Worm (Caenorhabditis elegans) whole organism, late embryonic: ENCODE results near the gene mrps-18A.

Experiments used
- Y22D7AL.16 ChIP-seq: sonication (generic microtip); optimal IDR thresholded peaks from 2 replicates; lab custom pipeline; 2016; ENCODE audit warnings: missing genetic modification characterization, missing compliant biosample characterization
- ama-1 ChIP-seq: fragments of 150-350 bp; optimal IDR thresholded peaks from 2 replicates; lab custom pipeline; 2014
- ceh-14 ChIP-seq: sonication (generic microtip); optimal IDR thresholded peaks from 2 replicates; lab custom pipeline; 2016; ENCODE audit warnings: missing genotype, missing genetic modification characterization, missing compliant biosample characterization
- ceh-31 ChIP-seq: sonication (generic microtip); optimal IDR thresholded peaks from 2 replicates; lab custom pipeline; 2016; ENCODE audit warnings: missing genetic modification characterization, missing compliant biosample characterization
- ceh-34 ChIP-seq: sonication (generic microtip); optimal IDR thresholded peaks from 2 replicates; lab custom pipeline; 2016; ENCODE audit warnings: mild to moderate bottlenecking, missing genetic modification characterization, missing compliant biosample characterization
- elt-2 ChIP-seq: sonication (generic microtip); optimal IDR thresholded peaks from 2 replicates; lab custom pipeline; 2016; ENCODE audit warnings: missing genetic modification reagents, missing genetic modification characterization, missing compliant biosample characterization
- mec-3 ChIP-seq: sonication (generic microtip); optimal IDR thresholded peaks from 2 replicates; lab custom pipeline; 2016; ENCODE audit warnings: borderline replicate concordance, missing genetic modification characterization, missing compliant biosample characterization
- nfya-1 ChIP-seq: sonication (generic microtip); optimal IDR thresholded peaks from 2 replicates; lab custom pipeline; 2017; ENCODE audit warnings: missing genetic modification characterization, mild to moderate bottlenecking, missing compliant biosample characterization, antibody characterized with exemption, moderate library complexity
- pha-4 ChIP-seq: fragments of 150-350 bp; optimal IDR thresholded peaks from 2 replicates; lab custom pipeline; 2018; ENCODE audit warnings: missing biosample characterization, missing genetic modification reagents, missing genetic modification characterization
- pqm-1 ChIP-seq: sonication (generic microtip); optimal IDR thresholded peaks from 2 replicates; lab custom pipeline; 2016; ENCODE audit warnings: missing genetic modification characterization, missing compliant biosample characterization
- rnt-1 ChIP-seq: sonication (generic microtip); optimal IDR thresholded peaks from 2 replicates; lab custom pipeline; 2016; ENCODE audit warnings: missing genetic modification characterization, missing compliant biosample characterization
- unc-42 ChIP-seq: sonication (generic microtip); optimal IDR thresholded peaks from 2 replicates; lab custom pipeline; 2016; ENCODE audit warnings: missing genotype, missing genetic modification characterization, missing compliant biosample characterization
- zip-5 ChIP-seq: sonication (generic microtip); optimal IDR thresholded peaks from 2 replicates; lab custom pipeline; 2016; ENCODE audit warnings: missing genetic modification characterization, missing compliant biosample characterization

DNA sequence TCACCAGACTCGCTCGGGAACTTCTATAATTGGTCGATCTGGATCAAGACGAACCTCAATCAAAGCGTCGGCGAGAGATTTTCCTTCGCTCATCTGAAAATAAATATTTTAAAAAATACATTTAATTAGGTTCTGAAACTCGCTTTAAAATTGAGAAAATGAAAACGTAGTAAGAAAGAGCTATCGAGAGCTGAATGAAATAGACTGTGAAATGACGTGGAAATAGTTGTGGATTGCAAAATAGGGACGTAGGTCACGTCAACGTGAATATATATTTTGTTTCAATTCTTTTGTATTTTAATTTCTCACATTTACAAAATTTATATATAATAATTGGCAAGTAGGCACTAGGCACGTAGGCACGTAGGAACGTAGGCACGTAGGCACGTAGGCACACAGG lies 2.7 kb upstream of the mrps-18A start, which contains the start of gene ZC262.4:
- TF ChIP-seq ceh-14 (tag; lab: Kevin White, UChicago) (no peak), ceh-34 (tag; lab: Kevin White, UChicago) (no peak), pha-4 (no peak), Y22D7AL.16 (tag; lab: Kevin White, UChicago) (no peak), zip-5 (tag; lab: Kevin White, UChicago) (no peak), mec-3 (no peak), pqm-1 (tag; lab: Kevin White, UChicago) (no peak), nfya-1 (tag; lab: Kevin White, UChicago) (no peak), ama-1 (no peak), rnt-1 (no peak), elt-2 (tag; lab: Kevin White, UChicago) (no peak), ceh-31 (tag; lab: Kevin White, UChicago) (no peak), unc-42 (tag; lab: Kevin White, UChicago) (no peak)
